Worm (Caenorhabditis elegans): ENCODE results near the gene idpp-3.

Gene idpp-3

ce11 chrX:14920880-14921279 lies 40.5 kb downstream of the idpp-3 start:
- no peak for TF ChIP-seq lsy-2 (tag; optimal IDR thresholded peaks at IDR 0.05)
- TF ChIP-seq lin-32 (GFP tag; optimal IDR thresholded peaks at IDR 0.05), result no peak
- TF ChIP-seq nhr-28 (tag; optimal IDR thresholded peaks at IDR 0.05), result no peak
- no peak for TF ChIP-seq snpc-4 (tag; optimal IDR thresholded peaks at IDR 0.05)
- no peak for TF ChIP-seq ceh-43 (GFP tag; optimal IDR thresholded peaks at IDR 0.05)

- no peak for TF ChIP-seq ces-1 (GFP tag; optimal IDR thresholded peaks at IDR 0.05)
- TF ChIP-seq cnd-1 (tag; optimal IDR thresholded peaks at IDR 0.05), result no peak
- TF ChIP-seq lsy-2 (tag; optimal IDR thresholded peaks at IDR 0.05), result no peak
- no peak for TF ChIP-seq nhr-28 (tag; optimal IDR thresholded peaks at IDR 0.05)
- no peak for TF ChIP-seq M03D4.4 (tag; optimal IDR thresholded peaks at IDR 0.05)
- TF ChIP-seq unc-62 (GFP tag; optimal IDR thresholded peaks at IDR 0.05), result no peak
- no peak for TF ChIP-seq elt-3 (tag; optimal IDR thresholded peaks at IDR 0.05)
Observed at ce11 chrX:14918538-14918937, 42.8 kb downstream of the idpp-3 start, which contains the start of gene npr-40. Gene npr-40, plus strand, starts transcription at chrX:14918838.

ce11 chrX:14916767-14917166 lies 44.6 kb downstream of the idpp-3 start:
- TF ChIP-seq M03D4.4 (tag; optimal IDR thresholded peaks at IDR 0.05) (no peak), drap-1 (GFP tag; optimal IDR thresholded peaks at IDR 0.05) (no peak), lin-13 (tag; optimal IDR thresholded peaks at IDR 0.05) (no peak), nhr-2 (tag; optimal IDR thresholded peaks at IDR 0.05) (no peak), lsy-2 (tag; optimal IDR thresholded peaks at IDR 0.05) (no peak), nhr-76 (tag; optimal IDR thresholded peaks at IDR 0.05) (no peak), pha-4 (tag; optimal IDR thresholded peaks at IDR 0.05) (no peak), ceh-43 (GFP tag; optimal IDR thresholded peaks at IDR 0.05) (no peak)

ce11 chrX:14910689-14911088 lies 50.7 kb downstream of the idpp-3 start:
- TF ChIP-seq sptf-1 (tag; optimal IDR thresholded peaks at IDR 0.05) (no peak), lin-32 (GFP tag; optimal IDR thresholded peaks at IDR 0.05) (no peak), unc-39 (tag; optimal IDR thresholded peaks at IDR 0.05) (no peak), snpc-4 (tag; optimal IDR thresholded peaks at IDR 0.05) (no peak), ham-2 (GFP tag; optimal IDR thresholded peaks at IDR 0.05) (no peak), elt-3 (tag; optimal IDR thresholded peaks at IDR 0.05) (no peak), ceh-83 (GFP tag; optimal IDR thresholded peaks at IDR 0.05) (no peak), cnd-1 (tag; optimal IDR thresholded peaks at IDR 0.05) (no peak), unc-120 (tag; optimal IDR thresholded peaks at IDR 0.05; ENCODE audit: poor library complexity, severe bottlenecking) (no peak), bed-3 (GFP tag; optimal IDR thresholded peaks at IDR 0.05) (no peak), nhr-76 (tag; optimal IDR thresholded peaks at IDR 0.05) (no peak), nhr-28 (tag; optimal IDR thresholded peaks at IDR 0.05) (no peak), nhr-237 (tag; optimal IDR thresholded peaks at IDR 0.05) (no peak), lin-13 (tag; optimal IDR thresholded peaks at IDR 0.05) (no peak), flh-1 (GFP tag; optimal IDR thresholded peaks at IDR 0.05) (no peak)

All from whole organism, mixed stage, embryonic.